Worm (Caenorhabditis elegans): ENCODE results near the gene ZK1058.3.

DNA sequence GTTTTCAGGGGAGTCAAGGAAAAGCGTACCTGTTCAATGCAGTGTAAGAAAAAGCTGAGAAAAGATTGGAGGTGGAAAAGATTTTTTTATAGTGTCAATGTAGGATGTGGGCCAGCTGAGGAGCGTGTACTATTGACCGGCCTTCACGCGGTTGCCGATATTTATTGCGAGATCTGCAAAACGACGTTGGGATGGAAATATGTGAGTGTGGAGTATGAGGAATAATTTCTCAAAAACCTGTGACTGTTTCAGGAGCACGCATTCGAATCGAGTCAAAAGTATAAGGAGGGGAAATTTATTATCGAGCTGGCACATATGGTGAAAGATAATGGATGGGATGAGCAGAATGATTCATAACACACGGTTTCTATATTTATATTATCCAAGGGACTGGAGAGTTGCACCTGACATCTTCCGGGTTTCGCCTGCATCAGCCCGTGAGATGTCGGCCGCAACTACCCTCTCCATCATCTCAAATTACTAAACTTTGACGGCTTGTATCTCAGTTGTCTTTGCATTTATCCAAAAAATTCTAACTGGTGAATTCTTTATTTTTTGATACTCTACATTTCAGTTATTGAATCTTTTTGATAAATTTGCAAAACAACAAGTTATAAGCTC lies 38.6 kb downstream of the ZK1058.3 start:
- TF ChIP-seq dao-5 (tag; optimal IDR thresholded peaks at IDR 0.05) (no peak), W03F9.2 (tag; optimal IDR thresholded peaks at IDR 0.05) (no peak)
